Worm (Caenorhabditis elegans) whole organism, L2 larva: ENCODE measurements around the gene F31F7.2.

Experiments used
- R02D3.7 ChIP-seq: fragments of 150-350 bp; optimal IDR thresholded peaks from 2 replicates; lab custom pipeline; 2014; ENCODE audit warnings: missing biosample characterization, missing genetic modification characterization
- alr-1 ChIP-seq: fragments of 150-350 bp; optimal IDR thresholded peaks from 2 replicates; lab custom pipeline; 2014; ENCODE audit warnings: missing biosample characterization, missing genetic modification characterization
- aly-2 ChIP-seq: fragments of 150-350 bp; optimal IDR thresholded peaks from 2 replicates; lab custom pipeline; 2014; ENCODE audit warnings: missing biosample characterization, missing genetic modification characterization
- ama-1 ChIP-seq: fragments of 150-350 bp; optimal IDR thresholded peaks from 2 replicates; lab custom pipeline; 2018; ENCODE audit warnings: inconsistent platforms
- ceh-16 ChIP-seq: fragments of 150-350 bp; optimal IDR thresholded peaks from 2 replicates; lab custom pipeline; 2014; ENCODE audit warnings: missing biosample characterization, missing genetic modification characterization
- dmd-4 ChIP-seq: sonication (generic microtip); optimal IDR thresholded peaks from 2 replicates; lab custom pipeline; 2017; ENCODE audit warnings: missing biosample characterization, missing genetic modification characterization
- lin-13 ChIP-seq: fragments of 150-350 bp; optimal IDR thresholded peaks from 2 replicates; lab custom pipeline; 2014; ENCODE audit warnings: missing biosample characterization, missing genetic modification reagents, missing genetic modification characterization
- mdl-1 ChIP-seq, 2 experiments: fragments of 150-350 bp in 1 of 2; sonication (generic microtip) in 1 of 2; optimal IDR thresholded peaks; 2 replicates each; lab custom pipeline; 2017; ENCODE audit warnings: missing biosample characterization in 2 of 2, missing genetic modification characterization in 2 of 2
- nhr-10 ChIP-seq: sonication (generic microtip); optimal IDR thresholded peaks from 2 replicates; lab custom pipeline; 2017; ENCODE audit warnings: missing biosample characterization, missing genetic modification characterization
- nhr-11 ChIP-seq: fragments of 150-350 bp; optimal IDR thresholded peaks from 2 replicates; lab custom pipeline; 2014; ENCODE audit warnings: missing biosample characterization, missing genetic modification characterization
- nhr-237 ChIP-seq: fragments of 150-350 bp; optimal IDR thresholded peaks from 2 replicates; lab custom pipeline; 2014; ENCODE audit warnings: missing biosample characterization, missing genetic modification characterization
- unc-62 ChIP-seq: fragments of 150-350 bp; optimal IDR thresholded peaks from 2 replicates; lab custom pipeline; 2014; ENCODE audit warnings: missing biosample characterization, missing genetic modification reagents, missing genetic modification characterization
- zag-1 ChIP-seq: fragments of 150-350 bp; optimal IDR thresholded peaks from 2 replicates; lab custom pipeline; 2014; ENCODE audit warnings: missing biosample characterization, missing genetic modification characterization
- ztf-4 ChIP-seq: fragments of 150-350 bp; optimal IDR thresholded peaks from 2 replicates; lab custom pipeline; 2014; ENCODE audit warnings: missing biosample characterization, missing genetic modification characterization

ce11 chrV:6281175-6281574, 10.5 kb downstream of the F31F7.2 start, which contains the start of the genes K12B6.4 and spe-49:
- TF ChIP-seq ceh-16 (no peak), aly-2 (no peak), nhr-11 (tag; lab: Kevin White, UChicago) (no peak), R02D3.7 (tag; lab: Kevin White, UChicago) (no peak), ztf-4 (no peak), nhr-10 (tag; lab: Kevin White, UChicago) (no peak), alr-1 (tag; lab: Kevin White, UChicago) (no peak), lin-13 (no peak), mdl-1 (tag; optimal IDR thresholded peaks at IDR 0.05; lab: Kevin White, UChicago) (no peak), nhr-237 (no peak), zag-1 (tag; lab: Kevin White, UChicago) (no peak), unc-62 (GFP tag; lab: Kevin White, UChicago) (no peak), dmd-4 (no peak), ama-1 (no peak)
